Worm (Caenorhabditis elegans): ENCODE data around the gene Y22D7AL.9.

Gene Y22D7AL.9

ce11 chrIII:1613933-1614332 lies at the start of gene Y22D7AL.9:
Gene Y22D7AL.9 (minus strand): TSS chrIII:1614033.
- TF ChIP-seq daf-12 (tag; optimal IDR thresholded peaks at IDR 0.05), result no peak
- no peak for TF ChIP-seq zag-1 (tag; optimal IDR thresholded peaks at IDR 0.05)
- TF ChIP-seq nhr-237 (tag; optimal IDR thresholded peaks at IDR 0.05), result no peak
- TF ChIP-seq unc-62 (GFP tag; optimal IDR thresholded peaks at IDR 0.05), result no peak
- no peak for TF ChIP-seq nhr-23 (tag; optimal IDR thresholded peaks at IDR 0.05)
- no peak for TF ChIP-seq R02D3.7 (tag; optimal IDR thresholded peaks at IDR 0.05)
- no peak for TF ChIP-seq ceh-16 (tag; optimal IDR thresholded peaks at IDR 0.05)
- no peak for TF ChIP-seq fkh-2 (tag; optimal IDR thresholded peaks at IDR 0.05)
- no peak for TF ChIP-seq fos-1 (tag; optimal IDR thresholded peaks at IDR 0.05)
- no peak for TF ChIP-seq nhr-67 (tag; optimal IDR thresholded peaks at IDR 0.05)
- no peak for TF ChIP-seq pha-4 (tag; optimal IDR thresholded peaks at IDR 0.05)
- no peak for TF ChIP-seq lsy-12 (tag; optimal IDR thresholded peaks at IDR 0.05)
- no peak for TF ChIP-seq ztf-4 (tag; optimal IDR thresholded peaks at IDR 0.05)
- no peak for TF ChIP-seq nhr-11 (tag; optimal IDR thresholded peaks at IDR 0.05)
- no peak for TF ChIP-seq lin-15B (tag; optimal IDR thresholded peaks at IDR 0.05)
- no peak for TF ChIP-seq skn-1 (tag; optimal IDR thresholded peaks at IDR 0.05)

- no peak for TF ChIP-seq nhr-237 (tag; optimal IDR thresholded peaks at IDR 0.05)
- TF ChIP-seq sea-2 (GFP tag; optimal IDR thresholded peaks at IDR 0.05), result no peak
- TF ChIP-seq ceh-28 (tag; optimal IDR thresholded peaks at IDR 0.05), result peak; percentile 95
- no peak for TF ChIP-seq mdl-1 (tag; optimal IDR thresholded peaks at IDR 0.05)
- TF ChIP-seq ceh-82 (tag; optimal IDR thresholded peaks at IDR 0.05), result no peak
- TF ChIP-seq elt-1 (tag; optimal IDR thresholded peaks at IDR 0.05), result no peak
- no peak for TF ChIP-seq nhr-12 (tag; optimal IDR thresholded peaks at IDR 0.05)
Measured at ce11 chrIII:1663056-1663455, 49.2 kb upstream of the Y22D7AL.9 start.

ce11 chrIII:1662405-1662804 lies 48.6 kb upstream of the Y22D7AL.9 start:
- TF ChIP-seq tbx-2 (tag; optimal IDR thresholded peaks at IDR 0.05) (no peak), ama-1 (optimal IDR thresholded peaks at IDR 0.05) (no peak), pha-4 (tag; optimal IDR thresholded peaks at IDR 0.05) (no peak), nhr-28 (tag; optimal IDR thresholded peaks at IDR 0.05) (no peak)

ce11 chrIII:1661031-1661430 lies 47.2 kb upstream of the Y22D7AL.9 start:
- TF ChIP-seq nfya-1 (tag; optimal IDR thresholded peaks at IDR 0.05; ENCODE audit: insufficient read depth) (no peak), nhr-237 (tag; optimal IDR thresholded peaks at IDR 0.05) (no peak), pha-4 (tag; optimal IDR thresholded peaks at IDR 0.05) (peak; percentile 23), pqm-1 (tag; optimal IDR thresholded peaks at IDR 0.05) (peak; percentile 32), nhr-43 (tag; optimal IDR thresholded peaks at IDR 0.05; ENCODE audit: poor library complexity, severe bottlenecking) (no peak), elt-1 (tag; optimal IDR thresholded peaks at IDR 0.05) (no peak), aly-2 (tag; optimal IDR thresholded peaks at IDR 0.05) (no peak), egl-5 (tag; optimal IDR thresholded peaks at IDR 0.05) (no peak), ceh-9 (tag; optimal IDR thresholded peaks at IDR 0.05) (no peak), elt-2 (tag; optimal IDR thresholded peaks at IDR 0.05) (peak; percentile 65), skn-1 (tag; optimal IDR thresholded peaks at IDR 0.05) (peak; percentile 9), hmg-11 (tag; optimal IDR thresholded peaks at IDR 0.05) (no peak), nhr-11 (tag; optimal IDR thresholded peaks at IDR 0.05) (no peak), unc-39 (tag; optimal IDR thresholded peaks at IDR 0.05) (no peak), nhr-67 (tag; optimal IDR thresholded peaks at IDR 0.05) (no peak), ZK546.5 (tag; optimal IDR thresholded peaks at IDR 0.05) (no peak), lsy-12 (tag; optimal IDR thresholded peaks at IDR 0.05) (no peak)

ce11 chrIII:1659763-1660162 lies 45.9 kb upstream of the Y22D7AL.9 start, which contains the start of gene Y22D7AL.15:
Gene Y22D7AL.15 (minus strand): TSS chrIII:1659863.
- TF ChIP-seq lin-15B (tag; optimal IDR thresholded peaks at IDR 0.05), result no peak
- TF ChIP-seq fkh-2 (tag; optimal IDR thresholded peaks at IDR 0.05), result no peak
- TF ChIP-seq pqm-1 (tag; optimal IDR thresholded peaks at IDR 0.05), result no peak
- TF ChIP-seq egl-5 (tag; optimal IDR thresholded peaks at IDR 0.05), result no peak
- TF ChIP-seq ceh-9 (tag; optimal IDR thresholded peaks at IDR 0.05), result no peak
- TF ChIP-seq sea-2 (GFP tag; optimal IDR thresholded peaks at IDR 0.05), result no peak
